Worm (Caenorhabditis elegans) whole organism, young adult: Measurements from ENCODE around the gene tif-1A.

Experiments used
- B0261.1 ChIP-seq: sonication (generic microtip); optimal IDR thresholded peaks from 2 replicates; lab custom pipeline; 2016; ENCODE audit warnings: mild to moderate bottlenecking, missing genetic modification characterization, moderate library complexity, missing compliant biosample characterization
- B0336.3 ChIP-seq: fragments of 200-800 bp; sonication (Bioruptor generic); IDR thresholded peaks from 2 replicates; pipeline ENCODE4 v1.3.6; 2022; ENCODE audit warnings: missing genetic modification characterization, missing compliant biosample characterization
- D2030.7 ChIP-seq: fragments of 200-800 bp; sonication (Bioruptor generic); IDR thresholded peaks from 2 replicates; pipeline ENCODE4 v1.3.6; 2022; ENCODE audit warnings: missing genetic modification reagents, missing genetic modification characterization, missing compliant biosample characterization
- F23B12.7 ChIP-seq: sonication (generic microtip); optimal IDR thresholded peaks from 2 replicates; lab custom pipeline; 2017; ENCODE audit warnings: missing genetic modification characterization, mild to moderate bottlenecking, missing compliant biosample characterization, antibody characterized with exemption, moderate library complexity; ENCODE audit not compliant: insufficient read depth
- F33H1.4 ChIP-seq: fragments of 200-800 bp; sonication (Bioruptor generic); IDR thresholded peaks from 2 replicates; pipeline ENCODE4 v1.3.6; 2022; ENCODE audit warnings: missing genetic modification reagents, missing genetic modification characterization, missing compliant biosample characterization
- F49E8.2 ChIP-seq: sonication (generic microtip); optimal IDR thresholded peaks from 3 replicates; lab custom pipeline; 2017; ENCODE audit warnings: missing genetic modification characterization, mild to moderate bottlenecking, missing compliant biosample characterization, antibody characterized with exemption, moderate library complexity; ENCODE audit not compliant: insufficient read depth
- K11D2.4 ChIP-seq: fragments of 200-800 bp; sonication (Bioruptor generic); IDR thresholded peaks from 2 replicates; pipeline ENCODE4 v1.3.6; 2022; ENCODE audit warnings: missing genetic modification reagents, missing genetic modification characterization, missing compliant biosample characterization
- K12H6.12 ChIP-seq: fragments of 200-800 bp; sonication (Bioruptor generic); optimal IDR thresholded peaks from 2 replicates; lab custom pipeline; 2018; ENCODE audit warnings: mild to moderate bottlenecking, missing genetic modification characterization, missing compliant biosample characterization
- Y53G8AR.9 ChIP-seq: fragments of 200-800 bp; sonication (Bioruptor generic); conservative IDR thresholded peaks from 2 replicates; pipeline ENCODE4 v1.3.6; 2022; ENCODE audit warnings: missing genetic modification reagents, missing genetic modification characterization, missing compliant biosample characterization
- ZK185.1 ChIP-seq: sonication (generic microtip); optimal IDR thresholded peaks from 2 replicates; lab custom pipeline; 2016; ENCODE audit warnings: mild to moderate bottlenecking, missing genetic modification characterization, missing compliant biosample characterization; ENCODE audit not compliant: poor library complexity, severe bottlenecking
- ama-1 ChIP-seq, 3 experiments: fragments of 150-350 bp in 1 of 3; sonication (generic microtip) in 2 of 3; optimal IDR thresholded peaks; 2 replicates each; lab custom pipeline; 2014 to 2018; ENCODE audit warnings: missing biosample characterization in 2 of 3, missing genetic modification characterization in 2 of 3, missing genetic modification reagents in 2 of 3
- aptf-2 ChIP-seq: fragments of 200-800 bp; sonication (Bioruptor generic); conservative IDR thresholded peaks from 2 replicates; pipeline ENCODE4 v1.3.6; 2022; ENCODE audit warnings: missing genetic modification reagents, missing genetic modification characterization, missing compliant biosample characterization
- atf-7 ChIP-seq: sonication (generic microtip); optimal IDR thresholded peaks from 2 replicates; lab custom pipeline; 2017; ENCODE audit warnings: mild to moderate bottlenecking, missing genetic modification characterization, missing compliant biosample characterization
- attf-5 ChIP-seq: fragments of 200-800 bp; sonication (Bioruptor generic); optimal IDR thresholded peaks from 2 replicates; lab custom pipeline; 2018; ENCODE audit warnings: mild to moderate bottlenecking, missing genetic modification characterization, missing compliant biosample characterization
- attf-6 ChIP-seq: fragments of 200-800 bp; sonication (Bioruptor generic); IDR thresholded peaks from 2 replicates; pipeline ENCODE4 v1.3.6; 2022; ENCODE audit warnings: missing genetic modification reagents, missing genetic modification characterization, missing compliant biosample characterization
- cebp-1 ChIP-seq, 2 experiments: fragments of 200-800 bp in 1 of 2; sonication (Bioruptor generic) in 1 of 2; sonication (generic microtip) in 1 of 2; IDR thresholded peaks in 1 of 2; optimal IDR thresholded peaks in 1 of 2; 2 replicates each; pipeline versions ENCODE4 v1.3.6 to Lab custom; 2017 to 2022; ENCODE audit warnings: missing compliant biosample characterization in 2 of 2, missing genetic modification characterization in 2 of 2, mild to moderate bottlenecking in 1 of 2, missing genetic modification reagents in 1 of 2, moderate library complexity in 1 of 2
- cebp-2 ChIP-seq: fragments of 200-800 bp; sonication (Bioruptor generic); IDR thresholded peaks from 2 replicates; pipeline ENCODE4 v1.3.6; 2022; ENCODE audit warnings: missing genetic modification characterization, missing compliant biosample characterization
- ceh-79 ChIP-seq: sonication (generic microtip); optimal IDR thresholded peaks from 2 replicates; lab custom pipeline; 2017; ENCODE audit warnings: mild to moderate bottlenecking, missing genetic modification characterization, missing compliant biosample characterization
- chd-7 ChIP-seq: sonication (generic microtip); optimal IDR thresholded peaks from 2 replicates; lab custom pipeline; 2016; ENCODE audit warnings: mild to moderate bottlenecking, missing genetic modification characterization, moderate library complexity, missing compliant biosample characterization
- die-1 ChIP-seq: sonication (generic microtip); optimal IDR thresholded peaks from 2 replicates; lab custom pipeline; 2016; ENCODE audit warnings: missing genotype, mild to moderate bottlenecking, missing genetic modification characterization, missing compliant biosample characterization
- dox-1 ChIP-seq: fragments of 200-800 bp; sonication (Bioruptor generic); IDR thresholded peaks from 2 replicates; pipeline ENCODE4 v1.3.6; 2022; ENCODE audit warnings: missing genetic modification reagents, missing genetic modification characterization, missing compliant biosample characterization
- egl-18 ChIP-seq: fragments of 200-800 bp; sonication (Bioruptor generic); IDR thresholded peaks from 2 replicates; pipeline ENCODE4 v1.3.6; 2022; ENCODE audit warnings: missing genetic modification reagents, missing genetic modification characterization, missing compliant biosample characterization
- egrh-3 ChIP-seq: fragments of 200-800 bp; sonication (Bioruptor generic); IDR thresholded peaks from 2 replicates; pipeline ENCODE4 v1.3.6; 2022; ENCODE audit warnings: missing genetic modification reagents, missing genetic modification characterization, missing compliant biosample characterization
- ekl-4 ChIP-seq: fragments of 200-800 bp; sonication (Bioruptor generic); IDR thresholded peaks from 2 replicates; pipeline ENCODE4 v1.3.6; 2022; ENCODE audit warnings: missing genetic modification reagents, missing genetic modification characterization, missing compliant biosample characterization
- ets-4 ChIP-seq: fragments of 200-800 bp; sonication (Bioruptor generic); optimal IDR thresholded peaks from 2 replicates; lab custom pipeline; 2018; ENCODE audit warnings: mild to moderate bottlenecking, missing genetic modification characterization, missing compliant biosample characterization
- gei-17 ChIP-seq: fragments of 200-800 bp; sonication (Bioruptor generic); optimal IDR thresholded peaks from 2 replicates; lab custom pipeline; 2018; ENCODE audit warnings: mild to moderate bottlenecking, missing genetic modification characterization, missing compliant biosample characterization
- him-1 ChIP-seq: sonication (generic microtip); optimal IDR thresholded peaks from 2 replicates; lab custom pipeline; 2016; ENCODE audit warnings: missing genotype, missing genetic modification reagents, missing genetic modification characterization, missing compliant biosample characterization
- hmg-1.2 ChIP-seq: fragments of 200-800 bp; sonication (Bioruptor generic); IDR thresholded peaks from 2 replicates; pipeline ENCODE4 v1.3.6; 2022; ENCODE audit warnings: missing genetic modification reagents, missing genetic modification characterization, missing compliant biosample characterization
- let-607 ChIP-seq, 2 experiments: fragments of 200-800 bp in 1 of 2; sonication (Bioruptor generic) in 1 of 2; sonication (generic microtip) in 1 of 2; optimal IDR thresholded peaks; 2 replicates each; lab custom pipeline; 2016 to 2018; ENCODE audit warnings: mild to moderate bottlenecking in 2 of 2, missing compliant biosample characterization in 2 of 2, missing genetic modification characterization in 2 of 2, moderate library complexity in 2 of 2, missing genotype in 1 of 2
- lin-35 ChIP-seq, 3 experiments: fragments of 150-350 bp in 2 of 3; sonication (generic microtip) in 1 of 3; optimal IDR thresholded peaks; 2 replicates each; lab custom pipeline; 2014 to 2018; ENCODE audit warnings: missing biosample characterization in 3 of 3, missing genetic modification characterization in 3 of 3, missing genetic modification reagents in 3 of 3
- lsl-1 ChIP-seq: fragments of 200-800 bp; sonication (Bioruptor generic); optimal IDR thresholded peaks from 2 replicates; lab custom pipeline; 2018; ENCODE audit warnings: mild to moderate bottlenecking, missing genetic modification characterization, moderate library complexity, missing compliant biosample characterization
- madf-3 ChIP-seq: fragments of 200-800 bp; sonication (Bioruptor generic); IDR thresholded peaks from 2 replicates; pipeline ENCODE4 v1.3.6; 2022; ENCODE audit warnings: missing genetic modification reagents, missing genetic modification characterization, missing compliant biosample characterization
- madf-6 ChIP-seq: fragments of 200-800 bp; sonication (Bioruptor generic); IDR thresholded peaks from 2 replicates; pipeline ENCODE4 v1.3.6; 2022; ENCODE audit warnings: missing genetic modification reagents, missing genetic modification characterization, missing compliant biosample characterization
- mcd-1 ChIP-seq: fragments of 200-800 bp; sonication (Bioruptor generic); IDR thresholded peaks from 2 replicates; pipeline ENCODE4 v1.3.6; 2022; ENCODE audit warnings: missing genetic modification reagents, missing genetic modification characterization, missing compliant biosample characterization
- nfya-1 ChIP-seq: sonication (generic microtip); optimal IDR thresholded peaks from 2 replicates; lab custom pipeline; 2017; ENCODE audit warnings: antibody characterized with exemption, missing compliant biosample characterization, missing genetic modification characterization, borderline replicate concordance; ENCODE audit not compliant: insufficient read depth
- nhr-80 ChIP-seq: sonication (generic microtip); optimal IDR thresholded peaks from 2 replicates; lab custom pipeline; 2016; ENCODE audit warnings: missing genetic modification characterization, missing compliant biosample characterization
- pbrm-1 ChIP-seq: fragments of 200-800 bp; sonication (Bioruptor generic); IDR thresholded peaks from 2 replicates; pipeline ENCODE4 v1.3.6; 2022; ENCODE audit warnings: missing genetic modification reagents, missing genetic modification characterization, missing compliant biosample characterization
- repo-1 ChIP-seq: sonication (generic microtip); optimal IDR thresholded peaks from 2 replicates; lab custom pipeline; 2017; ENCODE audit warnings: mild to moderate bottlenecking, missing genetic modification characterization, missing compliant biosample characterization
- snpc-3.4 ChIP-seq: sonication (generic microtip); optimal IDR thresholded peaks from 2 replicates; lab custom pipeline; 2017; ENCODE audit warnings: missing genetic modification characterization, mild to moderate bottlenecking, missing compliant biosample characterization, antibody characterized with exemption, moderate library complexity, missing genotype, missing genetic modification reagents
- snpc-4 ChIP-seq, 5 experiments: fragments of 150-350 bp in 1 of 5; sonication (generic microtip) in 4 of 5; optimal IDR thresholded peaks; 2 replicates each; lab custom pipeline; 2014 to 2018; ENCODE audit warnings: missing genetic modification characterization in 5 of 5, missing biosample characterization in 3 of 5, antibody characterized with exemption in 2 of 5, mild to moderate bottlenecking in 2 of 5, missing compliant biosample characterization in 2 of 5, missing genotype in 2 of 5, moderate library complexity in 2 of 5, missing genetic modification reagents in 1 of 5
- tbp1 ChIP-seq: fragments of 200-800 bp; sonication (Bioruptor generic); optimal IDR thresholded peaks from 2 replicates; lab custom pipeline; 2018; ENCODE audit warnings: mild to moderate bottlenecking, missing genetic modification characterization, missing compliant biosample characterization
- tlf-1 ChIP-seq: fragments of 200-800 bp; sonication (Bioruptor generic); optimal IDR thresholded peaks from 2 replicates; lab custom pipeline; 2018; ENCODE audit warnings: mild to moderate bottlenecking, missing genetic modification characterization, missing compliant biosample characterization
- xnd-1 ChIP-seq: sonication (generic microtip); optimal IDR thresholded peaks from 2 replicates; lab custom pipeline; 2016; ENCODE audit warnings: missing genotype, missing genetic modification reagents, missing genetic modification characterization, missing compliant biosample characterization
- ztf-18 ChIP-seq: sonication (generic microtip); optimal IDR thresholded peaks from 2 replicates; lab custom pipeline; 2016; ENCODE audit warnings: missing genotype, mild to moderate bottlenecking, missing genetic modification characterization, missing compliant biosample characterization
- ztf-3 ChIP-seq: fragments of 200-800 bp; sonication (Bioruptor generic); optimal IDR thresholded peaks from 2 replicates; lab custom pipeline; 2018; ENCODE audit warnings: mild to moderate bottlenecking, missing genetic modification characterization, missing compliant biosample characterization

Gene tif-1A

DNA sequence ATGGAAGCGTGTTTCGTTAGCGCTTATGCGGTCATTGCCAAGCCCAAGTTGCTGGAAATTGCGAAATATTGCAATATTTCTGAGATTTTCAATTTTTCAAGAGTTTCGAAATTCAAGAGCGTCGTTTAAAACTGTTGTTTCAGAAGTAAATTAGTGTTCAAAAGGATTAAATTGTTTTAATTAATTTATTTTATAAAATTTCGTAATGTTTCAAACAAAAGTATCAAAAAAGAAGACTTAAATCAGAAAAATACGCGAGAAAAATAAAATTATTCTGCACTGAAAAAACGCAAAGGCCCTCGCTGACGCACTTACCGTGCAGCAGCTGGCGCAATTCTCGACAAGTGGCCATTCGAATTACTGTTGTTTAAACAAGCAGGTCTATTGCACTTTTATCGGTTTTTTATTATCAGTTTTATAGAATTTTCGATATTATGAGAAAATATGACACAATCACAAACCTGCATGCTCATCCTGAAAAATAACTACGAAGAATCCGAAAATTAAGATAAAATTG is at the start of gene tif-1A:
tif-1A (minus strand) TSS at position 51 of the 517 bp plus-strand sequence.
- peak; percentile 65 for TF ChIP-seq D2030.7 (GFP tag; lab: Robert Waterston, UW)
- TF ChIP-seq madf-3: peak; percentile 73; the same call in 1 of the 2 replicates
- peak; percentile 12 for TF ChIP-seq snpc-4 (GFP tag; optimal IDR thresholded peaks at IDR 0.05; lab: Kevin White, UChicago)
- TF ChIP-seq snpc-4 (tag; optimal IDR thresholded peaks at IDR 0.05; lab: Kevin White, UChicago): peak; percentile 58 to 72 (median 64)
- TF ChIP-seq B0261.1 (tag; lab: Kevin White, UChicago): no peak
- TF ChIP-seq die-1: no peak
- TF ChIP-seq ztf-3: no peak
- peak; percentile 43 for TF ChIP-seq him-1 (tag; lab: Kevin White, UChicago)
- no peak for TF ChIP-seq ama-1 (optimal IDR thresholded peaks at IDR 0.05; lab: Kevin White, UChicago)
- TF ChIP-seq ama-1 (GFP tag; optimal IDR thresholded peaks at IDR 0.05; lab: Kevin White, UChicago): no peak
- peak in 1 of 2 experiments; percentile 66 for TF ChIP-seq let-607 (tag; optimal IDR thresholded peaks at IDR 0.05; lab: Kevin White, UChicago)
- TF ChIP-seq chd-7 (tag; lab: Kevin White, UChicago): peak; percentile 14
- peak; percentile 70 for TF ChIP-seq repo-1 (tag; lab: Kevin White, UChicago)
- TF ChIP-seq F49E8.2 (tag; lab: Kevin White, UChicago): peak; percentile 35
- TF ChIP-seq attf-6 (GFP tag; lab: Robert Waterston, UW): no peak
- TF ChIP-seq Y53G8AR.9: peak; percentile 89
- TF ChIP-seq nfya-1 (tag; lab: Kevin White, UChicago): no peak
- TF ChIP-seq mcd-1 (GFP tag; lab: Robert Waterston, UW): peak; percentile 83
- TF ChIP-seq cebp-2: no peak
- peak; percentile 58; the same call in 1 of the 2 replicates for TF ChIP-seq K11D2.4
- TF ChIP-seq ets-4 (GFP tag; lab: Kevin White, UChicago): no peak
- TF ChIP-seq B0336.3 (GFP tag; lab: Robert Waterston, UW): peak; percentile 57; the same call in 1 of the 2 replicates
- peak; percentile 82 for TF ChIP-seq pbrm-1 (GFP tag; lab: Robert Waterston, UW)
- TF ChIP-seq ZK185.1 (tag; lab: Kevin White, UChicago): peak; percentile 66
- no peak for TF ChIP-seq egrh-3
- TF ChIP-seq aptf-2 (GFP tag; lab: Robert Waterston, UW): no peak
- peak; percentile 51; the same call in 1 of the 2 replicates for TF ChIP-seq hmg-1.2 (GFP tag; lab: Robert Waterston, UW)
- TF ChIP-seq cebp-1 (GFP tag; IDR thresholded peaks at IDR 0.05; lab: Robert Waterston, UW): no peak; the same call in 1 of the 2 replicates
- peak; percentile 92 for TF ChIP-seq cebp-1 (tag; optimal IDR thresholded peaks at IDR 0.05; lab: Kevin White, UChicago)
- TF ChIP-seq xnd-1 (tag; lab: Kevin White, UChicago): peak; percentile 19
- TF ChIP-seq K12H6.12: peak; percentile 26
- peak; percentile 77 for TF ChIP-seq madf-6 (GFP tag; lab: Robert Waterston, UW)
- peak; percentile 88 for TF ChIP-seq attf-5 (GFP tag; lab: Kevin White, UChicago)
- TF ChIP-seq gei-17 (GFP tag; lab: Kevin White, UChicago): no peak
- no peak for TF ChIP-seq egl-18
- TF ChIP-seq lin-35 (GFP tag; optimal IDR thresholded peaks at IDR 0.05; lab: Kevin White, UChicago): peak in 1 of 3 experiments; percentile 81
- no peak; the same call in 1 of the 2 replicates for TF ChIP-seq ekl-4
- peak; percentile 97 for TF ChIP-seq ztf-18 (tag; lab: Kevin White, UChicago)
- TF ChIP-seq ceh-79: no peak
- TF ChIP-seq tbp1: peak; percentile 62
- peak; percentile 63 for TF ChIP-seq tlf-1 (GFP tag; lab: Kevin White, UChicago)
- peak; percentile 91 for TF ChIP-seq dox-1 (GFP tag; lab: Robert Waterston, UW)
- TF ChIP-seq F33H1.4 (GFP tag; lab: Robert Waterston, UW): peak; percentile 59
- TF ChIP-seq atf-7 (tag; lab: Kevin White, UChicago): peak; percentile 32
- peak; percentile 87 for TF ChIP-seq nhr-80
- peak; percentile 79 for TF ChIP-seq snpc-3.4 (tag; lab: Kevin White, UChicago)
- peak; percentile 87 for TF ChIP-seq F23B12.7 (tag; lab: Kevin White, UChicago)
- TF ChIP-seq lsl-1 (GFP tag; lab: Kevin White, UChicago): peak; percentile 72
